Fruit fly (Drosophila melanogaster) whole organism, embryonic: ENCODE measurements around the gene Spc105R.

Experiments used
- Abd-B ChIP-seq: fragments of 200-800 bp; sonication (Bioruptor generic); optimal IDR thresholded peaks from 2 replicates; lab custom pipeline; 2018; ENCODE audit warnings: missing biosample characterization, mild to moderate bottlenecking, missing genetic modification characterization, moderate library complexity
- BEAF-32 ChIP-seq: fragments of 200-800 bp; sonication (Bioruptor generic); optimal IDR thresholded peaks from 3 replicates; lab custom pipeline; 2017; ENCODE audit warnings: missing biosample characterization, missing genetic modification characterization, mild to moderate bottlenecking, moderate library complexity, missing genetic modification reagents
- CG11456 ChIP-seq: fragments of 200-800 bp; sonication (Bioruptor generic); IDR thresholded peaks from 3 replicates; pipeline ENCODE4 v1.3.6; 2022; ENCODE audit warnings: missing biosample characterization, missing genetic modification characterization
- CG12236 ChIP-seq: fragments of 200-800 bp; sonication (Bioruptor generic); optimal IDR thresholded peaks from 2 replicates; lab custom pipeline; 2016; ENCODE audit warnings: missing biosample characterization, missing genetic modification characterization
- CG12659 ChIP-seq: fragments of 200-800 bp; sonication (Bioruptor generic); optimal IDR thresholded peaks from 3 replicates; lab custom pipeline; 2017; ENCODE audit warnings: mild to moderate bottlenecking, missing biosample characterization, missing genetic modification reagents, missing genetic modification characterization
- CG13287 ChIP-seq: fragments of 200-800 bp; sonication (Bioruptor generic); IDR thresholded peaks from 2 replicates; pipeline ENCODE4 v1.3.6; 2022; ENCODE audit warnings: missing biosample characterization, missing genetic modification characterization; ENCODE audit not compliant: partially characterized antibody
- CG15514 ChIP-seq: fragments of 200-800 bp; sonication (Bioruptor generic); optimal IDR thresholded peaks from 3 replicates; lab custom pipeline; 2017; ENCODE audit warnings: missing biosample characterization, missing genetic modification characterization, mild to moderate bottlenecking, moderate library complexity, missing genetic modification reagents
- CG15601 ChIP-seq: fragments of 200-800 bp; sonication (Bioruptor generic); optimal IDR thresholded peaks from 3 replicates; lab custom pipeline; 2019; ENCODE audit warnings: missing biosample characterization, mild to moderate bottlenecking, missing genetic modification characterization, moderate library complexity
- CG16813 ChIP-seq: fragments of 200-800 bp; sonication (Bioruptor generic); IDR thresholded peaks from 3 replicates; pipeline ENCODE4 v1.3.6; 2022; ENCODE audit warnings: missing biosample characterization, missing genetic modification characterization; ENCODE audit not compliant: partially characterized antibody
- CG17186 ChIP-seq: fragments of 200-800 bp; sonication (Bioruptor generic); optimal IDR thresholded peaks from 3 replicates; lab custom pipeline; 2017; ENCODE audit warnings: missing biosample characterization, missing genetic modification reagents, missing genetic modification characterization
- CG2712 ChIP-seq: fragments of 200-800 bp; optimal IDR thresholded peaks from 3 replicates; lab custom pipeline; 2019; ENCODE audit warnings: missing biosample characterization, mild to moderate bottlenecking, missing genetic modification characterization, moderate library complexity
- CG30403 ChIP-seq: fragments of 200-800 bp; sonication (Bioruptor generic); optimal IDR thresholded peaks from 3 replicates; lab custom pipeline; 2016; ENCODE audit warnings: missing biosample characterization, missing genetic modification characterization
- CG32772 ChIP-seq: fragments of 200-800 bp; sonication (Bioruptor generic); IDR thresholded peaks from 2 replicates; pipeline ENCODE4 v1.3.6; 2022; ENCODE audit warnings: missing biosample characterization, missing genetic modification characterization
- CG42726 ChIP-seq: fragments of 200-800 bp; sonication (Bioruptor generic); IDR thresholded peaks from 2 replicates; pipeline ENCODE4 v1.3.6; 2022; ENCODE audit warnings: missing biosample characterization, missing genetic modification characterization; ENCODE audit not compliant: partially characterized antibody
- CG4360 ChIP-seq: fragments of 200-800 bp; sonication (Bioruptor generic); IDR thresholded peaks from 2 replicates; pipeline ENCODE4 v1.3.6; 2022; ENCODE audit warnings: missing biosample characterization, missing genetic modification characterization
- CG4617 ChIP-seq: fragments of 200-800 bp; sonication (Bioruptor generic); optimal IDR thresholded peaks from 3 replicates; lab custom pipeline; 2016; ENCODE audit warnings: missing biosample characterization, missing genetic modification characterization, borderline replicate concordance
- CG6689 ChIP-seq: fragments of 200-800 bp; sonication (Bioruptor generic); IDR thresholded peaks from 2 replicates; pipeline ENCODE4 v1.3.6; 2022; ENCODE audit warnings: missing biosample characterization, missing genetic modification characterization
- CG9797 ChIP-seq: fragments of 200-800 bp; sonication (Bioruptor generic); optimal IDR thresholded peaks from 3 replicates; lab custom pipeline; 2018; ENCODE audit warnings: missing biosample characterization, mild to moderate bottlenecking, missing genetic modification characterization
- Chrac-16 ChIP-seq: fragments of 200-800 bp; sonication (Bioruptor generic); optimal IDR thresholded peaks from 3 replicates; lab custom pipeline; 2016; ENCODE audit warnings: missing biosample characterization, missing genetic modification characterization
- Dp ChIP-seq: fragments of 200-800 bp; sonication (Bioruptor generic); optimal IDR thresholded peaks from 2 replicates; lab custom pipeline; 2018; ENCODE audit warnings: missing biosample characterization, mild to moderate bottlenecking, missing genetic modification characterization, moderate library complexity
- Ets97D ChIP-seq: fragments of 200-800 bp; sonication (Bioruptor generic); optimal IDR thresholded peaks from 3 replicates; lab custom pipeline; 2016; ENCODE audit warnings: missing biosample characterization, missing genetic modification characterization
- Fer1 ChIP-seq: fragments of 200-800 bp; sonication (Bioruptor generic); optimal IDR thresholded peaks from 2 replicates; lab custom pipeline; 2017; ENCODE audit warnings: missing biosample characterization, mild to moderate bottlenecking, missing genetic modification characterization
- HmgZ ChIP-seq: fragments of 200-800 bp; sonication (Bioruptor generic); optimal IDR thresholded peaks from 2 replicates; lab custom pipeline; 2018; ENCODE audit warnings: missing biosample characterization, mild to moderate bottlenecking, missing genetic modification characterization
- MESR4 ChIP-seq: fragments of 200-800 bp; sonication (Bioruptor generic); optimal IDR thresholded peaks from 2 replicates; lab custom pipeline; 2018; ENCODE audit warnings: missing biosample characterization, mild to moderate bottlenecking, missing genetic modification characterization, moderate library complexity
- Med ChIP-seq: fragments of 200-800 bp; sonication (Bioruptor generic); peaks from one replicate; lab custom pipeline; 2016; ENCODE audit warnings: missing biosample characterization, missing genetic modification characterization, mild to moderate bottlenecking, inconsistent platforms, moderate library complexity
- Oaz ChIP-seq: fragments of 200-800 bp; sonication (Bioruptor generic); IDR thresholded peaks from 2 replicates; pipeline ENCODE4 v1.3.6; 2022; ENCODE audit warnings: missing biosample characterization, missing genetic modification characterization
- Oli ChIP-seq: fragments of 200-800 bp; sonication (Bioruptor generic); optimal IDR thresholded peaks from 2 replicates; lab custom pipeline; 2018; ENCODE audit warnings: missing biosample characterization, mild to moderate bottlenecking, missing genetic modification characterization, moderate library complexity
- Pdp1 ChIP-seq, 2 experiments: fragments of 200-800 bp; sonication (Bioruptor generic); optimal IDR thresholded peaks; 3 replicates each; lab custom pipeline; 2016; ENCODE audit warnings: missing biosample characterization in 2 of 2, missing genetic modification characterization in 2 of 2, mild to moderate bottlenecking in 1 of 2, moderate library complexity in 1 of 2
- Tbp ChIP-seq: fragments of >200 bp; optimal IDR thresholded peaks from 2 replicates; lab custom pipeline; 2018; ENCODE audit warnings: missing biosample characterization, missing genetic modification characterization
- cato ChIP-seq: fragments of 200-800 bp; sonication (Bioruptor generic); optimal IDR thresholded peaks from 2 replicates; lab custom pipeline; 2016; ENCODE audit warnings: missing biosample characterization, missing genetic modification characterization, borderline replicate concordance
- chn ChIP-seq: fragments of 200-800 bp; sonication (Bioruptor generic); optimal IDR thresholded peaks from 2 replicates; lab custom pipeline; 2016; ENCODE audit warnings: missing biosample characterization, missing genetic modification characterization
- croc ChIP-seq: fragments of 200-800 bp; sonication (Bioruptor generic); conservative IDR thresholded peaks from 3 replicates; pipeline ENCODE4 v1.3.6; 2022; ENCODE audit warnings: missing biosample characterization, missing genetic modification characterization
- dmrt11E ChIP-seq: fragments of 200-800 bp; sonication (Bioruptor generic); optimal IDR thresholded peaks from 3 replicates; lab custom pipeline; 2018; ENCODE audit warnings: missing biosample characterization, mild to moderate bottlenecking, missing genetic modification characterization, moderate library complexity
- gfzf ChIP-seq: fragments of 200-800 bp; sonication (Bioruptor generic); optimal IDR thresholded peaks from 2 replicates; lab custom pipeline; 2016; ENCODE audit warnings: missing biosample characterization, mild to moderate bottlenecking, missing genetic modification characterization, moderate library complexity
- inv ChIP-seq: fragments of 200-800 bp; sonication (Bioruptor generic); IDR thresholded peaks from 2 replicates; pipeline ENCODE4 v1.3.6; 2022; ENCODE audit warnings: missing biosample characterization, missing genetic modification characterization; ENCODE audit not compliant: partially characterized antibody
- nmo ChIP-seq: fragments of 200-800 bp; sonication (Bioruptor generic); optimal IDR thresholded peaks from 2 replicates; lab custom pipeline; 2018; ENCODE audit warnings: missing biosample characterization, mild to moderate bottlenecking, missing genetic modification characterization, moderate library complexity
- rib ChIP-seq: fragments of 200-800 bp; sonication (Bioruptor generic); IDR thresholded peaks from 2 replicates; pipeline ENCODE4 v1.3.6; 2022; ENCODE audit warnings: missing biosample characterization, missing genetic modification characterization
- scrt ChIP-seq: fragments of 200-800 bp; sonication (Bioruptor generic); optimal IDR thresholded peaks from 2 replicates; lab custom pipeline; 2018; ENCODE audit warnings: missing biosample characterization, mild to moderate bottlenecking, missing genetic modification characterization, moderate library complexity
- sens ChIP-seq: fragments of 200-800 bp; sonication (Bioruptor generic); peaks from one replicate; lab custom pipeline; 2016; ENCODE audit warnings: missing biosample characterization, missing genetic modification characterization
- sna ChIP-seq: fragments of 200-800 bp; sonication (Bioruptor generic); IDR thresholded peaks from 2 replicates; pipeline ENCODE4 v1.3.6; 2022; ENCODE audit warnings: missing biosample characterization, missing genetic modification characterization; ENCODE audit not compliant: partially characterized antibody
- stwl ChIP-seq: fragments of 200-800 bp; sonication (Bioruptor generic); optimal IDR thresholded peaks from 3 replicates; lab custom pipeline; 2018; ENCODE audit warnings: missing biosample characterization, mild to moderate bottlenecking, missing genetic modification characterization, moderate library complexity
- trem ChIP-seq: fragments of 200-800 bp; optimal IDR thresholded peaks from 3 replicates; lab custom pipeline; 2019; ENCODE audit warnings: missing biosample characterization, mild to moderate bottlenecking, missing genetic modification characterization, moderate library complexity
- unpg ChIP-seq: fragments of 200-800 bp; sonication (Bioruptor generic); optimal IDR thresholded peaks from 3 replicates; lab custom pipeline; 2018; ENCODE audit warnings: missing biosample characterization, mild to moderate bottlenecking, missing genetic modification characterization, moderate library complexity
- vnd ChIP-seq: fragments of 200-800 bp; sonication (Bioruptor generic); IDR thresholded peaks from 3 replicates; pipeline ENCODE4 v1.3.6; 2022; ENCODE audit warnings: missing biosample characterization, missing genetic modification characterization; ENCODE audit not compliant: partially characterized antibody
- yki ChIP-seq: fragments of >200 bp; optimal IDR thresholded peaks from 3 replicates; lab custom pipeline; 2018

Gene Spc105R

DNA sequence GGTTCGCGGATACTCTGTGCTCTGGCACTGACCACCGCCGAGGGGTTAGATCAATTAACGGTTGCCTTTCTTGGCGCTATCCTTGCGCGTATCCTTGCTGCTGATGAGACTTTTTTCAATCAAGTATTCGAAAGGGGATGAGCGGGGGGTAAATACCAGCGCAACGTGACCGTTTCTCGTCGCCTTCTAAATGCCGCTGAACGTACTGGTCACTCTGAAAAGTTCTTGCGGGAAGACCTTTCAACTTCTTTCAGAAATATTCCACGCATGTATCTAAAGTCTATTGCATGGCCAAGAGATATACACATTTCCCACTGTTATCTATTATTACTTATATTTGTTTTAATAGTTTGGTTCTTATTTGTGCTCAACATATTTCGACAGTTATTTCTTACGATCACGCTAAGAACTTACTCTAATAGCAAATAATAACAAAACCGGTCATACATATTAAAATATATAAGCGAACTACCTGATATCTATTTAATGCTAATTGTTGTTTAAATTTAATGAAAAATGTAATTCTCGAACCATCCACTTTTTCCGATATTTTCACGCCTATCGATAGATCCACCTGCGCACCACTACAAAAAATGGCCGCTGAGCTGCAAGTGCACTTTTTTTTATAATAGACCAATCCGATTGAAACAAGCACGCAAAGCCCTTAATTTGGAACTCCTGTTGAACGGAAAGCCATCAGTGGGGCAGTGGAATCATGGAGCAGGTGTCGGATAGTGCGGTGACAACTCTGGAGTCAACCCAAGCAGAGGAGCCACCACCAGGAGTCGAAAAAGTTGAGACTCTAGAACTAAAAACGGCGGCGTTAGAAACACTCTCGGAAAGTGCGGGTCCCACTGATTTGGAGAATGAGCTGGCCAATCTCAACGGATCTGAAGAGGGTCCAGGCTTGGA is 9.1 kb downstream of the Spc105R start, which contains the start of the genes CG3634 and HIPP1 (continued):
- TF ChIP-seq sna (GFP tag; lab: Robert Waterston, UW) (peak; percentile 44; the same call in 1 of the 2 replicates), CG12659 (GFP tag; lab: Kevin White, UChicago) (peak; percentile 57), CG30403 (GFP tag; lab: Kevin White, UChicago) (peak; percentile 34), CG15601 (tag; lab: Kevin White, UChicago) (no peak), Chrac-16 (GFP tag; lab: Kevin White, UChicago) (no peak), Med (GFP tag; lab: Kevin White, UChicago) (peak; percentile 67), CG2712 (tag; lab: Kevin White, UChicago) (peak; percentile 50), chn (GFP tag; lab: Kevin White, UChicago) (no peak), vnd (GFP tag; lab: Robert Waterston, UW) (peak; percentile 68; the same call in 2 of the 3 replicates), Abd-B (GFP tag; lab: Kevin White, UChicago) (no peak), CG42726 (GFP tag; lab: Robert Waterston, UW) (no peak), Pdp1 (GFP tag; optimal IDR thresholded peaks at IDR 0.05; lab: Kevin White, UChicago) (no peak), Dp (peak; percentile 35), unpg (GFP tag; lab: Kevin White, UChicago) (no peak), CG13287 (GFP tag; lab: Robert Waterston, UW) (peak; percentile 75), CG6689 (GFP tag; lab: Robert Waterston, UW) (0 out of 2 replicates have a peak, but pooled peaks have one; percentile 5), cato (GFP tag; lab: Kevin White, UChicago) (no peak), inv (peak; percentile 56), scrt (GFP tag; lab: Kevin White, UChicago) (no peak), croc (no peak), gfzf (peak; percentile 83), CG17186 (peak; percentile 50), CG15514 (GFP tag; lab: Kevin White, UChicago) (peak; percentile 22), Oaz (GFP tag; lab: Robert Waterston, UW) (no peak), CG11456 (GFP tag; lab: Robert Waterston, UW) (0 out of 3 replicates have a peak, but pooled peaks have one; percentile 14), rib (GFP tag; lab: Robert Waterston, UW) (0 out of 2 replicates have a peak, but pooled peaks have one; percentile 23), BEAF-32 (peak; percentile 84), CG9797 (GFP tag; lab: Kevin White, UChicago) (peak; percentile 85), CG4617 (GFP tag; lab: Kevin White, UChicago) (peak; percentile 71), CG12236 (GFP tag; lab: Kevin White, UChicago) (no peak), CG32772 (GFP tag; lab: Robert Waterston, UW) (peak; percentile 44; the same call in 1 of the 2 replicates), Tbp (no peak), CG16813 (GFP tag; lab: Robert Waterston, UW) (peak; percentile 50; the same call in 2 of the 3 replicates)

dm6 chr3L:20815666-20816375 is 15.6 kb downstream of the Spc105R start, which contains the start of the genes CG3618 and Pka-R1:
TSS of gene CG3618 (minus strand) at chr3L:20816075.
TSS of gene Pka-R1 (plus strand) at chr3L:20816118.
- TF ChIP-seq MESR4: peak; percentile 83
- peak; percentile 75 for TF ChIP-seq CG4617 (GFP tag; lab: Kevin White, UChicago)
- peak; percentile 96 for TF ChIP-seq CG17186
- TF ChIP-seq nmo (GFP tag; lab: Kevin White, UChicago): peak; percentile 3
- no peak for TF ChIP-seq yki (lab: Kevin White, UChicago)
- TF ChIP-seq sens (GFP tag; lab: Kevin White, UChicago): peak; percentile 30
- TF ChIP-seq Ets97D (GFP tag; lab: Kevin White, UChicago): peak; percentile 37
- TF ChIP-seq Pdp1 (GFP tag; optimal IDR thresholded peaks at IDR 0.05; lab: Kevin White, UChicago): peak in 1 of 2 experiments; percentile 77
- peak; percentile 53 for TF ChIP-seq trem (tag; lab: Kevin White, UChicago)
- TF ChIP-seq Oli (tag; lab: Kevin White, UChicago): no peak
- TF ChIP-seq Fer1 (GFP tag; lab: Kevin White, UChicago): peak; percentile 21
- no peak for TF ChIP-seq CG4360 (GFP tag; lab: Robert Waterston, UW)
- peak; percentile 57 for TF ChIP-seq HmgZ (tag; lab: Kevin White, UChicago)
- TF ChIP-seq stwl (tag; lab: Kevin White, UChicago): peak; percentile 84
- no peak for TF ChIP-seq dmrt11E (tag; lab: Kevin White, UChicago)
